Fruit fly (Drosophila melanogaster): Measurements from ENCODE around the gene CG9449.

- TF ChIP-seq psq (GFP tag; optimal IDR thresholded peaks at IDR 0.05) (no peak), Rel (GFP tag; optimal IDR thresholded peaks at IDR 0.05) (no peak), Rel (tag; optimal IDR thresholded peaks at IDR 0.05) (no peak), Myc (optimal IDR thresholded peaks at IDR 0.05) (no peak), h (GFP tag; optimal IDR thresholded peaks at IDR 0.05) (no peak), lola (GFP tag; optimal IDR thresholded peaks at IDR 0.05) (no peak)
Measured at dm6 chr3L:19494954-19495353, 2.6 kb downstream of the CG9449 start.

All from whole organism, wandering third instar larva.